Fruit fly (Drosophila melanogaster) Kc167 (cell line): ENCODE results near the gene CtsB.

Experiments
- Sin3A ChIP-seq: fragments of >200 bp; optimal IDR thresholded peaks from 2 replicates; lab custom pipeline; 2018; ENCODE audit warnings: missing external identifiers
- h ChIP-seq: fragments of >200 bp; optimal IDR thresholded peaks from 3 replicates; lab custom pipeline; 2018; ENCODE audit warnings: missing external identifiers
- psq ChIP-seq: fragments of >200 bp; optimal IDR thresholded peaks from 2 replicates; lab custom pipeline; 2017; ENCODE audit warnings: missing external identifiers
- ttk ChIP-seq: sonication (Bioruptor generic); optimal IDR thresholded peaks from 2 replicates; lab custom pipeline; 2017; ENCODE audit warnings: missing external identifiers

dm6 chrX:13765217-13765616, 16.8 kb downstream of the CtsB start:
- TF ChIP-seq Sin3A (lab: Kevin White, UChicago) (no peak), h (no peak), ttk (lab: Kevin White, UChicago) (no peak), psq (no peak)
